Fruit fly (Drosophila melanogaster) whole organism, embryonic: ENCODE results near the gene Dok.

Source experiments
- Ada2b ChIP-seq: fragments of 200-800 bp; sonication (Bioruptor generic); IDR thresholded peaks from 2 replicates; pipeline ENCODE4 v1.3.6; 2022; ENCODE audit warnings: missing biosample characterization, missing genetic modification characterization
- Aef1 ChIP-seq: fragments of 200-800 bp; sonication (Bioruptor generic); IDR thresholded peaks from 3 replicates; pipeline ENCODE4 v1.3.6; 2022; ENCODE audit warnings: missing biosample characterization, missing genetic modification characterization
- Asciz ChIP-seq: fragments of 200-800 bp; sonication (Bioruptor generic); optimal IDR thresholded peaks from 2 replicates; lab custom pipeline; 2017; ENCODE audit warnings: missing biosample characterization, mild to moderate bottlenecking, missing genetic modification characterization, missing genetic modification reagents
- Bteb2 ChIP-seq: fragments of 200-800 bp; sonication (Bioruptor generic); optimal IDR thresholded peaks from 2 replicates; lab custom pipeline; 2016; ENCODE audit warnings: missing biosample characterization, missing genetic modification characterization
- CG10431 ChIP-seq: fragments of 200-800 bp; sonication (Bioruptor generic); optimal IDR thresholded peaks from 3 replicates; lab custom pipeline; 2018; ENCODE audit warnings: missing biosample characterization, mild to moderate bottlenecking, missing genetic modification characterization
- CG11093 ChIP-seq: fragments of 200-800 bp; sonication (Bioruptor generic); IDR thresholded peaks from 3 replicates; pipeline ENCODE4 v1.3.6; 2022; ENCODE audit warnings: missing biosample characterization, missing genetic modification characterization
- CG11696 ChIP-seq: fragments of 200-800 bp; sonication (Bioruptor generic); IDR thresholded peaks from 2 replicates; pipeline ENCODE4 v1.3.6; 2022; ENCODE audit warnings: missing biosample characterization, missing genetic modification characterization
- CG1529 ChIP-seq: fragments of 200-800 bp; sonication (Bioruptor generic); optimal IDR thresholded peaks from 3 replicates; lab custom pipeline; 2018; ENCODE audit warnings: missing biosample characterization, missing genetic modification characterization
- CG17802 ChIP-seq: fragments of 200-800 bp; sonication (Bioruptor generic); optimal IDR thresholded peaks from 2 replicates; lab custom pipeline; 2018; ENCODE audit warnings: missing biosample characterization, mild to moderate bottlenecking, missing genetic modification characterization, moderate library complexity
- CG17829 ChIP-seq: fragments of 200-800 bp; optimal IDR thresholded peaks from 2 replicates; lab custom pipeline; 2019; ENCODE audit warnings: missing biosample characterization, mild to moderate bottlenecking, missing genetic modification characterization, moderate library complexity
- CG2199 ChIP-seq: fragments of 200-800 bp; sonication (Bioruptor generic); IDR thresholded peaks from 3 replicates; pipeline ENCODE4 v1.3.6; 2022; ENCODE audit warnings: missing biosample characterization, missing genetic modification characterization
- CG30431 ChIP-seq: fragments of 200-800 bp; sonication (Bioruptor generic); optimal IDR thresholded peaks from 2 replicates; lab custom pipeline; 2017; ENCODE audit warnings: missing biosample characterization, missing genetic modification characterization
- CG33213 ChIP-seq: fragments of 200-800 bp; sonication (Bioruptor generic); optimal IDR thresholded peaks from 3 replicates; lab custom pipeline; 2016; ENCODE audit warnings: missing biosample characterization, missing genetic modification characterization
- CG7556 ChIP-seq: fragments of 200-800 bp; sonication (Bioruptor generic); optimal IDR thresholded peaks from 2 replicates; lab custom pipeline; 2017; ENCODE audit warnings: missing biosample characterization, mild to moderate bottlenecking, missing genetic modification characterization
- CG8944 ChIP-seq: fragments of 200-800 bp; sonication (Bioruptor generic); optimal IDR thresholded peaks from 3 replicates; lab custom pipeline; 2016; ENCODE audit warnings: missing biosample characterization, missing genetic modification characterization
- CHES-1-like ChIP-seq: fragments of 200-800 bp; sonication (Bioruptor generic); optimal IDR thresholded peaks from 2 replicates; lab custom pipeline; 2016; ENCODE audit warnings: missing biosample characterization, missing genetic modification characterization
- D19B ChIP-seq: fragments of 200-800 bp; sonication (Bioruptor generic); optimal IDR thresholded peaks from 2 replicates; lab custom pipeline; 2017; ENCODE audit warnings: missing biosample characterization, mild to moderate bottlenecking, missing genetic modification characterization
- Deaf1 ChIP-seq: fragments of 200-800 bp; optimal IDR thresholded peaks from 3 replicates; lab custom pipeline; 2019; ENCODE audit warnings: missing biosample characterization, mild to moderate bottlenecking, missing genetic modification characterization, moderate library complexity
- Dfd ChIP-seq, 2 experiments: fragments of >200 bp; optimal IDR thresholded peaks; 2 replicates each; lab custom pipeline; 2017; ENCODE audit warnings: missing biosample characterization in 2 of 2, missing genetic modification characterization in 2 of 2
- Dp ChIP-seq: fragments of 200-800 bp; sonication (Bioruptor generic); optimal IDR thresholded peaks from 2 replicates; lab custom pipeline; 2018; ENCODE audit warnings: missing biosample characterization, mild to moderate bottlenecking, missing genetic modification characterization, moderate library complexity
- Hand ChIP-seq: fragments of 200-800 bp; sonication (Bioruptor generic); optimal IDR thresholded peaks from 2 replicates; lab custom pipeline; 2017; ENCODE audit warnings: mild to moderate bottlenecking, missing biosample characterization, missing genetic modification reagents, missing genetic modification characterization
- Hr3 ChIP-seq: fragments of 200-800 bp; sonication (Bioruptor generic); optimal IDR thresholded peaks from 3 replicates; lab custom pipeline; 2016; ENCODE audit warnings: missing biosample characterization, missing genetic modification characterization
- Kr ChIP-seq: fragments of 200-800 bp; sonication (Bioruptor generic); optimal IDR thresholded peaks from 2 replicates; lab custom pipeline; 2017; ENCODE audit warnings: missing biosample characterization, mild to moderate bottlenecking, missing genetic modification characterization
- NC2α ChIP-seq: fragments of 200-800 bp; sonication (Bioruptor generic); optimal IDR thresholded peaks from 2 replicates; lab custom pipeline; 2016; ENCODE audit warnings: missing biosample characterization, missing genetic modification characterization
- NK7.1 ChIP-seq: fragments of 200-800 bp; sonication (Bioruptor generic); optimal IDR thresholded peaks from 3 replicates; lab custom pipeline; 2016; ENCODE audit warnings: missing biosample characterization, missing genetic modification characterization
- Neu2 ChIP-seq: fragments of 200-800 bp; sonication (Bioruptor generic); optimal IDR thresholded peaks from 3 replicates; lab custom pipeline; 2016; ENCODE audit warnings: missing biosample characterization, missing genetic modification characterization, borderline replicate concordance
- Sox102F ChIP-seq: fragments of 200-800 bp; sonication (Bioruptor generic); optimal IDR thresholded peaks from 2 replicates; lab custom pipeline; 2018; ENCODE audit warnings: missing biosample characterization, mild to moderate bottlenecking, missing genetic modification characterization, moderate library complexity
- abd-A ChIP-seq: fragments of 200-800 bp; sonication (Bioruptor generic); optimal IDR thresholded peaks from 3 replicates; lab custom pipeline; 2019; ENCODE audit warnings: missing biosample characterization, mild to moderate bottlenecking, missing genetic modification characterization, moderate library complexity
- cato ChIP-seq: fragments of 200-800 bp; sonication (Bioruptor generic); optimal IDR thresholded peaks from 2 replicates; lab custom pipeline; 2016; ENCODE audit warnings: missing biosample characterization, missing genetic modification characterization, borderline replicate concordance
- chn ChIP-seq: fragments of 200-800 bp; sonication (Bioruptor generic); optimal IDR thresholded peaks from 2 replicates; lab custom pipeline; 2016; ENCODE audit warnings: missing biosample characterization, missing genetic modification characterization
- eve ChIP-seq, 2 experiments: fragments of >200 bp; optimal IDR thresholded peaks; 2 replicates each; lab custom pipeline; 2017; ENCODE audit warnings: missing biosample characterization in 2 of 2, missing genetic modification characterization in 2 of 2
- kah ChIP-seq: fragments of 200-800 bp; sonication (Bioruptor generic); optimal IDR thresholded peaks from 2 replicates; lab custom pipeline; 2018; ENCODE audit warnings: missing biosample characterization, mild to moderate bottlenecking, missing genetic modification characterization
- kay ChIP-seq: fragments of 200-800 bp; sonication (Bioruptor generic); optimal IDR thresholded peaks from 2 replicates; lab custom pipeline; 2016; ENCODE audit warnings: missing biosample characterization, missing genetic modification characterization
- nau ChIP-seq: fragments of 200-800 bp; sonication (Bioruptor generic); optimal IDR thresholded peaks from 3 replicates; lab custom pipeline; 2017; ENCODE audit warnings: missing biosample characterization, mild to moderate bottlenecking, missing genetic modification characterization, missing genetic modification reagents
- nerfin-1 ChIP-seq: fragments of 200-800 bp; sonication (Bioruptor generic); optimal IDR thresholded peaks from 3 replicates; lab custom pipeline; 2019; ENCODE audit warnings: missing biosample characterization, mild to moderate bottlenecking, missing genetic modification characterization, moderate library complexity
- pan ChIP-seq, 4 experiments: fragments of >200 bp in 3 of 4; fragments of 200-800 bp in 1 of 4; sonication (Bioruptor generic) in 1 of 4; optimal IDR thresholded peaks in 3 of 4; IDR thresholded peaks in 1 of 4; 2 replicates each; pipeline versions ENCODE4 v1.3.6 to Lab custom; 2017 to 2022; ENCODE audit warnings: missing biosample characterization in 2 of 4, missing genetic modification characterization in 2 of 4, mixed read lengths in 1 of 4
- psq ChIP-seq: fragments of 200-800 bp; sonication (Bioruptor generic); optimal IDR thresholded peaks from 2 replicates; lab custom pipeline; 2017; ENCODE audit warnings: missing biosample characterization, missing genetic modification characterization
- pum ChIP-seq: fragments of 200-800 bp; sonication (Bioruptor generic); optimal IDR thresholded peaks from 2 replicates; lab custom pipeline; 2016; ENCODE audit warnings: missing biosample characterization, missing genetic modification characterization
- schlank ChIP-seq: fragments of 200-800 bp; sonication (Bioruptor generic); optimal IDR thresholded peaks from 2 replicates; lab custom pipeline; 2018; ENCODE audit warnings: missing biosample characterization, mild to moderate bottlenecking, missing genetic modification characterization
- slbo ChIP-seq: fragments of 200-800 bp; sonication (Bioruptor generic); IDR thresholded peaks from 2 replicates; pipeline ENCODE4 v1.3.6; 2022; ENCODE audit warnings: missing biosample characterization, missing genetic modification characterization
- slp2 ChIP-seq: fragments of 200-800 bp; sonication (Bioruptor generic); optimal IDR thresholded peaks from 2 replicates; lab custom pipeline; 2016; ENCODE audit warnings: missing biosample characterization, missing genetic modification characterization
- sqz ChIP-seq: fragments of 200-800 bp; sonication (Bioruptor generic); optimal IDR thresholded peaks from 3 replicates; lab custom pipeline; 2018; ENCODE audit warnings: missing biosample characterization, mild to moderate bottlenecking, missing genetic modification characterization
- tna ChIP-seq: fragments of 200-800 bp; sonication (Bioruptor generic); IDR thresholded peaks from 2 replicates; pipeline ENCODE4 v1.3.6; 2022; ENCODE audit warnings: missing biosample characterization, missing genetic modification characterization; ENCODE audit not compliant: partially characterized antibody
- toy ChIP-seq: fragments of 200-800 bp; sonication (Bioruptor generic); IDR thresholded peaks from 2 replicates; pipeline ENCODE4 v1.3.6; 2022; ENCODE audit warnings: missing biosample characterization, missing genetic modification characterization
- tx ChIP-seq: fragments of 200-800 bp; sonication (Bioruptor generic); optimal IDR thresholded peaks from 2 replicates; lab custom pipeline; 2016; ENCODE audit warnings: missing biosample characterization, missing genetic modification characterization
- unpg ChIP-seq: fragments of 200-800 bp; sonication (Bioruptor generic); optimal IDR thresholded peaks from 3 replicates; lab custom pipeline; 2018; ENCODE audit warnings: missing biosample characterization, mild to moderate bottlenecking, missing genetic modification characterization, moderate library complexity
- usp ChIP-seq: fragments of >200 bp; optimal IDR thresholded peaks from 2 replicates; lab custom pipeline; 2017; ENCODE audit warnings: missing biosample characterization, missing genetic modification characterization
- vvl ChIP-seq: fragments of 200-800 bp; sonication (Bioruptor generic); IDR thresholded peaks from 2 replicates; pipeline ENCODE4 v1.3.6; 2022; ENCODE audit warnings: missing biosample characterization, missing genetic modification characterization
- yki ChIP-seq: fragments of >200 bp; optimal IDR thresholded peaks from 3 replicates; lab custom pipeline; 2018

Dok gene

dm6 chrX:7336962-7337844 lies 13.2 kb downstream of the Dok start, which contains the start of gene CBP (continued):
- TF ChIP-seq Bteb2, result peak; percentile 94
- TF ChIP-seq Hr3 (GFP tag; lab: Kevin White, UChicago), result peak; percentile 96
- peak; percentile 96 for TF ChIP-seq tx
- TF ChIP-seq tna, result no peak
- peak; percentile 85 for TF ChIP-seq Deaf1
- TF ChIP-seq CG8944 (GFP tag; lab: Kevin White, UChicago), result peak; percentile 98
- TF ChIP-seq usp (GFP tag; lab: Kevin White, UChicago), result no peak
- peak; percentile 96 for TF ChIP-seq cato
- peak; percentile 98 for TF ChIP-seq CG10431
- TF ChIP-seq CG1529 (GFP tag; lab: Kevin White, UChicago), result peak; percentile 97
- peak; percentile 53 to 99 for TF ChIP-seq eve (GFP tag; optimal IDR thresholded peaks at IDR 0.05; lab: Kevin White, UChicago)
- TF ChIP-seq unpg (GFP tag; lab: Kevin White, UChicago), result peak; percentile 99
- peak; percentile 94 for TF ChIP-seq NK7.1 (GFP tag; lab: Kevin White, UChicago)
- peak; percentile 80 for TF ChIP-seq toy (GFP tag; lab: Robert Waterston, UW)
- TF ChIP-seq Sox102F (GFP tag; lab: Kevin White, UChicago), result peak; percentile 98
- peak; percentile 95 for TF ChIP-seq Kr
- peak; percentile 95 for TF ChIP-seq kay (GFP tag; lab: Kevin White, UChicago)
- TF ChIP-seq CG17802 (tag; lab: Kevin White, UChicago), result peak; percentile 93
- peak; percentile 99 for TF ChIP-seq CG17829 (tag; lab: Kevin White, UChicago)
- TF ChIP-seq Hand (GFP tag; lab: Kevin White, UChicago), result peak; percentile 95
- TF ChIP-seq Dfd (GFP tag; optimal IDR thresholded peaks at IDR 0.05; lab: Kevin White, UChicago), result no peak
- TF ChIP-seq Dp (GFP tag; lab: Kevin White, UChicago), result peak; percentile 26
- peak; percentile 95 for TF ChIP-seq kah (GFP tag; lab: Kevin White, UChicago)
- TF ChIP-seq CG11696 (GFP tag; lab: Robert Waterston, UW), result peak; percentile 100
- TF ChIP-seq vvl, result peak; percentile 98
- TF ChIP-seq nau (GFP tag; lab: Kevin White, UChicago), result peak; percentile 98
- TF ChIP-seq pan (optimal IDR thresholded peaks at IDR 0.05; lab: Kevin White, UChicago), result no peak
- peak in 1 of 2 experiments; percentile 96 for TF ChIP-seq pan (GFP tag; optimal IDR thresholded peaks at IDR 0.05 in 1 of 2, IDR thresholded peaks at IDR 0.05 in 1 of 2)
- TF ChIP-seq schlank (tag; lab: Kevin White, UChicago), result peak; percentile 91
- TF ChIP-seq NC2α (GFP tag; lab: Kevin White, UChicago), result peak; percentile 96
- TF ChIP-seq CG30431, result peak; percentile 98
- peak; percentile 86 for TF ChIP-seq D19B (GFP tag; lab: Kevin White, UChicago)
- peak; percentile 97 for TF ChIP-seq CG33213 (GFP tag; lab: Kevin White, UChicago)
- peak; percentile 96 for TF ChIP-seq psq (GFP tag; lab: Kevin White, UChicago)
- TF ChIP-seq yki (lab: Kevin White, UChicago), result peak; percentile 36
- TF ChIP-seq CG11093 (GFP tag; lab: Robert Waterston, UW), result peak; percentile 89
- peak; percentile 96 for TF ChIP-seq nerfin-1 (tag; lab: Kevin White, UChicago)
- peak; percentile 93 for TF ChIP-seq Ada2b
- TF ChIP-seq pum (GFP tag; lab: Kevin White, UChicago), result peak; percentile 98
- peak; percentile 81 for TF ChIP-seq abd-A
- peak; percentile 92 for TF ChIP-seq Aef1 (GFP tag; lab: Robert Waterston, UW)
- peak; percentile 98 for TF ChIP-seq CG7556
- peak; percentile 96 for TF ChIP-seq CG2199 (GFP tag; lab: Robert Waterston, UW)
- peak; percentile 92 for TF ChIP-seq Neu2
- peak; percentile 98 for TF ChIP-seq chn
- peak; percentile 98 for TF ChIP-seq Asciz
- TF ChIP-seq sqz (GFP tag; lab: Kevin White, UChicago), result peak; percentile 96
- peak; percentile 97 for TF ChIP-seq slp2 (GFP tag; lab: Kevin White, UChicago)
- peak; percentile 91 for TF ChIP-seq slbo (GFP tag; lab: Robert Waterston, UW)
- TF ChIP-seq CHES-1-like (GFP tag; lab: Kevin White, UChicago), result peak; percentile 94
